Fruit fly (Drosophila melanogaster) whole organism, embryonic: ENCODE measurements around the gene CG7943.

Experiments
- BEAF-32 ChIP-seq: fragments of 200-800 bp; sonication (Bioruptor generic); optimal IDR thresholded peaks from 3 replicates; lab custom pipeline; 2017; ENCODE audit warnings: missing biosample characterization, missing genetic modification characterization, mild to moderate bottlenecking, moderate library complexity, missing genetic modification reagents
- CG10147 ChIP-seq: fragments of 200-800 bp; sonication (Bioruptor generic); optimal IDR thresholded peaks from 2 replicates; lab custom pipeline; 2019; ENCODE audit warnings: missing biosample characterization, mild to moderate bottlenecking, missing genetic modification characterization, moderate library complexity
- CG10462 ChIP-seq: fragments of 200-800 bp; sonication (Bioruptor generic); optimal IDR thresholded peaks from 2 replicates; lab custom pipeline; 2016; ENCODE audit warnings: missing biosample characterization, missing genetic modification characterization
- CG10565 ChIP-seq: fragments of 200-800 bp; sonication (Bioruptor generic); optimal IDR thresholded peaks from 3 replicates; lab custom pipeline; 2016; ENCODE audit warnings: missing biosample characterization, mild to moderate bottlenecking, missing genetic modification characterization
- CG11085 ChIP-seq: fragments of 200-800 bp; sonication (Bioruptor generic); IDR thresholded peaks from 2 replicates; pipeline ENCODE4 v1.3.6; 2022; ENCODE audit warnings: missing biosample characterization, missing genetic modification characterization
- CG12942 ChIP-seq: fragments of 200-800 bp; sonication (Bioruptor generic); optimal IDR thresholded peaks from 3 replicates; lab custom pipeline; 2016; ENCODE audit warnings: missing biosample characterization, missing genetic modification characterization
- CG13624 ChIP-seq: fragments of 200-800 bp; sonication (Bioruptor generic); optimal IDR thresholded peaks from 2 replicates; lab custom pipeline; 2016; ENCODE audit warnings: missing biosample characterization, missing genetic modification characterization
- CG17612 ChIP-seq: fragments of 200-800 bp; sonication (Bioruptor generic); IDR thresholded peaks from 2 replicates; pipeline ENCODE4 v1.3.6; 2022; ENCODE audit warnings: missing biosample characterization, missing genetic modification characterization
- CG17912 ChIP-seq: fragments of 200-800 bp; sonication (Bioruptor generic); optimal IDR thresholded peaks from 2 replicates; lab custom pipeline; 2018; ENCODE audit warnings: missing biosample characterization, mild to moderate bottlenecking, missing genetic modification characterization
- CG18619 ChIP-seq: fragments of 200-800 bp; sonication (Bioruptor generic); optimal IDR thresholded peaks from 3 replicates; lab custom pipeline; 2017; ENCODE audit warnings: missing biosample characterization, mild to moderate bottlenecking, missing genetic modification characterization
- CG2875 ChIP-seq: fragments of 200-800 bp; sonication (Bioruptor generic); optimal IDR thresholded peaks from 2 replicates; lab custom pipeline; 2017; ENCODE audit warnings: missing biosample characterization, mild to moderate bottlenecking, missing genetic modification characterization, missing genetic modification reagents
- CG31388 ChIP-seq: fragments of 200-800 bp; sonication (Bioruptor generic); optimal IDR thresholded peaks from 2 replicates; lab custom pipeline; 2016; ENCODE audit warnings: missing biosample characterization, missing genetic modification characterization
- CG34224 ChIP-seq: fragments of 200-800 bp; sonication (Bioruptor generic); IDR thresholded peaks from 3 replicates; pipeline ENCODE4 v1.3.6; 2022; ENCODE audit warnings: missing biosample characterization, missing genetic modification characterization; ENCODE audit not compliant: partially characterized antibody
- CG6813 ChIP-seq: fragments of 200-800 bp; sonication (Bioruptor generic); optimal IDR thresholded peaks from 2 replicates; lab custom pipeline; 2017; ENCODE audit warnings: missing biosample characterization, missing genetic modification characterization, mild to moderate bottlenecking, moderate library complexity, missing genetic modification reagents
- CG6854 ChIP-seq: fragments of 200-800 bp; sonication (Bioruptor generic); optimal IDR thresholded peaks from 3 replicates; lab custom pipeline; 2017; ENCODE audit warnings: missing biosample characterization, mild to moderate bottlenecking, missing genetic modification characterization
- CG7928 ChIP-seq: fragments of 200-800 bp; sonication (Bioruptor generic); optimal IDR thresholded peaks from 2 replicates; lab custom pipeline; 2017; ENCODE audit warnings: missing biosample characterization, mild to moderate bottlenecking, missing genetic modification characterization
- CG9797 ChIP-seq: fragments of 200-800 bp; sonication (Bioruptor generic); optimal IDR thresholded peaks from 3 replicates; lab custom pipeline; 2018; ENCODE audit warnings: missing biosample characterization, mild to moderate bottlenecking, missing genetic modification characterization
- E2f1 ChIP-seq: fragments of 200-800 bp; sonication (Bioruptor generic); IDR thresholded peaks from 2 replicates; pipeline ENCODE4 v1.3.6; 2022; ENCODE audit warnings: missing biosample characterization, missing genetic modification characterization
- ERR ChIP-seq: fragments of 200-800 bp; sonication (Bioruptor generic); optimal IDR thresholded peaks from 2 replicates; lab custom pipeline; 2016; ENCODE audit warnings: missing biosample characterization, missing genetic modification characterization
- Hand ChIP-seq: fragments of 200-800 bp; sonication (Bioruptor generic); optimal IDR thresholded peaks from 2 replicates; lab custom pipeline; 2017; ENCODE audit warnings: mild to moderate bottlenecking, missing biosample characterization, missing genetic modification reagents, missing genetic modification characterization
- MESR4 ChIP-seq: fragments of 200-800 bp; sonication (Bioruptor generic); optimal IDR thresholded peaks from 2 replicates; lab custom pipeline; 2018; ENCODE audit warnings: missing biosample characterization, mild to moderate bottlenecking, missing genetic modification characterization, moderate library complexity
- Nf-YC ChIP-seq: fragments of 200-800 bp; optimal IDR thresholded peaks from 3 replicates; lab custom pipeline; 2019; ENCODE audit warnings: missing biosample characterization, mild to moderate bottlenecking, missing genetic modification characterization, moderate library complexity
- Poxn ChIP-seq: fragments of 200-800 bp; sonication (Bioruptor generic); IDR thresholded peaks from 2 replicates; pipeline ENCODE4 v1.3.6; 2022; ENCODE audit warnings: missing biosample characterization, missing genetic modification characterization
- Rx ChIP-seq: fragments of 200-800 bp; sonication (Bioruptor generic); IDR thresholded peaks from 2 replicates; pipeline ENCODE4 v1.3.6; 2022; ENCODE audit warnings: missing biosample characterization, missing genetic modification characterization
- ab ChIP-seq: fragments of 200-800 bp; sonication (Bioruptor generic); optimal IDR thresholded peaks from 2 replicates; lab custom pipeline; 2016; ENCODE audit warnings: missing biosample characterization, missing genetic modification characterization
- ato ChIP-seq: fragments of 200-800 bp; sonication (Bioruptor generic); IDR thresholded peaks from 2 replicates; pipeline ENCODE4 v1.3.6; 2022; ENCODE audit warnings: missing biosample characterization, missing genetic modification characterization; ENCODE audit not compliant: partially characterized antibody
- bab2 ChIP-seq: fragments of 200-800 bp; sonication (Bioruptor generic); optimal IDR thresholded peaks from 2 replicates; lab custom pipeline; 2016; ENCODE audit warnings: missing biosample characterization, missing genetic modification characterization
- bcd ChIP-seq: fragments of 200-800 bp; sonication (Bioruptor generic); optimal IDR thresholded peaks from 2 replicates; lab custom pipeline; 2017; ENCODE audit warnings: missing biosample characterization, mild to moderate bottlenecking, missing genetic modification characterization
- br ChIP-seq: fragments of >200 bp; optimal IDR thresholded peaks from 2 replicates; lab custom pipeline; 2017
- crol ChIP-seq: fragments of 200-800 bp; sonication (Bioruptor generic); IDR thresholded peaks from 2 replicates; pipeline ENCODE4 v1.3.6; 2022; ENCODE audit warnings: missing biosample characterization, missing genetic modification characterization
- da ChIP-seq: fragments of 200-800 bp; sonication (Bioruptor generic); optimal IDR thresholded peaks from 2 replicates; lab custom pipeline; 2016; ENCODE audit warnings: missing biosample characterization, missing genetic modification characterization
- emc ChIP-seq: fragments of 200-800 bp; sonication (Bioruptor generic); optimal IDR thresholded peaks from 2 replicates; lab custom pipeline; 2016; ENCODE audit warnings: missing biosample characterization, missing genetic modification characterization
- fd64A ChIP-seq: fragments of 200-800 bp; sonication (Bioruptor generic); optimal IDR thresholded peaks from 3 replicates; lab custom pipeline; 2018; ENCODE audit warnings: missing biosample characterization, mild to moderate bottlenecking, missing genetic modification characterization
- fd96Cb ChIP-seq: fragments of 200-800 bp; sonication (Bioruptor generic); optimal IDR thresholded peaks from 2 replicates; lab custom pipeline; 2018; ENCODE audit warnings: missing biosample characterization, mild to moderate bottlenecking, missing genetic modification characterization, moderate library complexity
- fu2 ChIP-seq: fragments of 200-800 bp; sonication (Bioruptor generic); optimal IDR thresholded peaks from 2 replicates; lab custom pipeline; 2016; ENCODE audit warnings: missing biosample characterization, missing genetic modification characterization
- hkb ChIP-seq, 2 experiments: fragments of 200-800 bp in 1 of 2; fragments of >200 bp in 1 of 2; sonication (Bioruptor generic) in 1 of 2; IDR thresholded peaks in 1 of 2; optimal IDR thresholded peaks in 1 of 2; 2 replicates each; pipeline versions ENCODE4 v1.3.6 to Lab custom; 2017 to 2022; ENCODE audit warnings: missing biosample characterization in 1 of 2, missing genetic modification characterization in 1 of 2
- ind ChIP-seq: fragments of 200-800 bp; sonication (Bioruptor generic); optimal IDR thresholded peaks from 3 replicates; lab custom pipeline; 2016; ENCODE audit warnings: missing biosample characterization, missing genetic modification characterization
- lbe ChIP-seq: fragments of 200-800 bp; sonication (Bioruptor generic); optimal IDR thresholded peaks from 2 replicates; lab custom pipeline; 2016; ENCODE audit warnings: missing biosample characterization, mild to moderate bottlenecking, missing genetic modification characterization
- nerfin-2 ChIP-seq: fragments of 200-800 bp; sonication (Bioruptor generic); IDR thresholded peaks from 2 replicates; pipeline ENCODE4 v1.3.6; 2022; ENCODE audit warnings: missing biosample characterization, missing genetic modification characterization; ENCODE audit not compliant: partially characterized antibody
- pnt ChIP-seq: fragments of 200-800 bp; sonication (Bioruptor generic); optimal IDR thresholded peaks from 3 replicates; lab custom pipeline; 2016; ENCODE audit warnings: missing biosample characterization, missing genetic modification characterization
- ranshi ChIP-seq: fragments of 200-800 bp; sonication (Bioruptor generic); IDR thresholded peaks from 2 replicates; pipeline ENCODE4 v1.3.6; 2022; ENCODE audit warnings: missing biosample characterization, missing genetic modification characterization
- sd ChIP-seq: fragments of 200-800 bp; sonication (Bioruptor generic); optimal IDR thresholded peaks from 3 replicates; lab custom pipeline; 2018; ENCODE audit warnings: missing biosample characterization, mild to moderate bottlenecking, missing genetic modification characterization, moderate library complexity
- sim ChIP-seq: fragments of 200-800 bp; sonication (Bioruptor generic); IDR thresholded peaks from 2 replicates; pipeline ENCODE4 v1.3.6; 2022; ENCODE audit warnings: missing biosample characterization, missing genetic modification characterization
- slou ChIP-seq: fragments of 200-800 bp; sonication (Bioruptor generic); optimal IDR thresholded peaks from 3 replicates; lab custom pipeline; 2016; ENCODE audit warnings: missing biosample characterization, missing genetic modification characterization
- stc ChIP-seq: fragments of 200-800 bp; sonication (Bioruptor generic); IDR thresholded peaks from 2 replicates; pipeline ENCODE4 v1.3.6; 2022; ENCODE audit warnings: missing biosample characterization, missing genetic modification characterization
- tgo ChIP-seq: fragments of 200-800 bp; sonication (Bioruptor generic); IDR thresholded peaks from 3 replicates; pipeline ENCODE4 v1.3.6; 2022; ENCODE audit warnings: missing biosample characterization, missing genetic modification characterization
- tio ChIP-seq: fragments of 200-800 bp; sonication (Bioruptor generic); optimal IDR thresholded peaks from 2 replicates; lab custom pipeline; 2017; ENCODE audit warnings: missing biosample characterization, missing genetic modification characterization, inconsistent platforms
- wek ChIP-seq: fragments of 200-800 bp; sonication (Bioruptor generic); optimal IDR thresholded peaks from 3 replicates; lab custom pipeline; 2018; ENCODE audit warnings: missing biosample characterization, mild to moderate bottlenecking, missing genetic modification characterization, moderate library complexity
- yki ChIP-seq: fragments of >200 bp; optimal IDR thresholded peaks from 3 replicates; lab custom pipeline; 2018

The CG7943 gene

DNA sequence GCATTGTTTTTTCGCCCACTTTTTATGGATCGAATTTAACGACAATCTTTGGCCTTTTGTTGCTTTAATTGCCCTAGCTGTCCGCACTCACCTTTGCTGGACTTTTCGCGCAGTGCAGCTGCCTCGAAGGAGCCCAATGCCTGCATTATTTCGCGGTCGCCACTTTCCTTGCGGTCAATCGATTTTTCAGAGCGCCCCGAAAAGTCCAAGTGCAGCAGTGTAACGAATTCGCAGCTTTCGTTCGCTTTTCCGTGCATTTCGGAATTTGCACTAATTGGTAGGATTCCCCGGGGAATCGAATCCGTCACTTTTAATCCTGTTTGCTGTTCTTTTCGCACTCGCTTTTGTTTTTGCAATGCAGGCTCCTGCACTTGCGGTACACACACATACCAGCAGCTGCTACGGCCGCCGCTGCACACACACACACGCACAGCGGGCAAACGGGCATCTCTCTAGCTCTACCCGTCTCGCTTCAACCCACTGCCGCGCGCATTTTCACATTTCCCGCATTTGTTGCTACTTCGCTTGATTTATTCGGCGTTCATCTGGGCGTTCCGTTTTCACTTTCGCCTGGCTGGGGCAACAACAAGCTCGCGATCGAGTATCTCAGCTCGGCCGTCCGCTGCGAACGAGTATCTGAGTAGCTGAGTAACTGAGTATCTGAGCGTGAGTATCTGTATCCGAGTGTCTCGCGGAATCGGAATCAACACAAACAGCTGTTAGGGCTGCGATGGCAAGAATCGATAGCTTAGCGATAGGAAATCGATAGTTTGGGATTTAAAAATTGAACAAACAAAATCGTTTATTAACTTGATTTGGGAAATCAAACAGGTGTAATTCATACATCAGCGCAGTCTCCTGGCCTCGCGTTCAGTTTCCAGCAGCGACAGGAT is 24.5 kb upstream of the CG7943 start, which contains the start of gene Mgat2 (continued):
- TF ChIP-seq lbe (peak; percentile 34), pnt (no peak), nerfin-2 (GFP tag; lab: Robert Waterston, UW) (peak; percentile 72), CG7928 (no peak), tgo (no peak), CG18619 (GFP tag; lab: Kevin White, UChicago) (no peak), yki (lab: Kevin White, UChicago) (no peak), CG31388 (GFP tag; lab: Kevin White, UChicago) (no peak), E2f1 (GFP tag; lab: Robert Waterston, UW) (peak; percentile 49; the same call in 1 of the 2 replicates), Rx (GFP tag; lab: Robert Waterston, UW) (0 out of 2 replicates have a peak, but pooled peaks have one; percentile 20), CG10147 (GFP tag; lab: Kevin White, UChicago) (peak; percentile 44), ranshi (GFP tag; lab: Robert Waterston, UW) (no peak; the same call in 1 of the 2 replicates), CG12942 (GFP tag; lab: Kevin White, UChicago) (no peak), wek (GFP tag; lab: Kevin White, UChicago) (peak; percentile 70), CG17912 (GFP tag; lab: Kevin White, UChicago) (no peak), emc (GFP tag; lab: Kevin White, UChicago) (no peak), fd96Cb (no peak), ab (GFP tag; lab: Kevin White, UChicago) (no peak), fu2 (GFP tag; lab: Kevin White, UChicago) (no peak), CG11085 (no peak), crol (GFP tag; lab: Robert Waterston, UW) (no peak), bcd (GFP tag; lab: Kevin White, UChicago) (no peak), CG10462 (GFP tag; lab: Kevin White, UChicago) (no peak), Hand (GFP tag; lab: Kevin White, UChicago) (peak; percentile 31), bab2 (GFP tag; lab: Kevin White, UChicago) (no peak), CG34224 (GFP tag; lab: Robert Waterston, UW) (peak; percentile 97), ind (no peak), BEAF-32 (peak; percentile 90), br (lab: Kevin White, UChicago) (no peak), CG2875 (peak; percentile 14), sd (tag; lab: Kevin White, UChicago) (peak; percentile 82), CG9797 (GFP tag; lab: Kevin White, UChicago) (no peak), CG6813 (GFP tag; lab: Kevin White, UChicago) (peak; percentile 55), sim (GFP tag; lab: Robert Waterston, UW) (no peak), MESR4 (GFP tag; lab: Kevin White, UChicago) (peak; percentile 81), slou (GFP tag; lab: Kevin White, UChicago) (no peak), CG10565 (GFP tag; lab: Kevin White, UChicago) (no peak), ato (GFP tag; lab: Robert Waterston, UW) (peak; percentile 64; the same call in 1 of the 2 replicates), stc (GFP tag; lab: Robert Waterston, UW) (no peak), CG17612 (GFP tag; lab: Robert Waterston, UW) (no peak), fd64A (GFP tag; lab: Kevin White, UChicago) (peak; percentile 67), da (GFP tag; lab: Kevin White, UChicago) (peak; percentile 23), hkb (optimal IDR thresholded peaks at IDR 0.05; lab: Kevin White, UChicago) (no peak), hkb (GFP tag; IDR thresholded peaks at IDR 0.05; lab: Robert Waterston, UW) (peak; percentile 60; the same call in 1 of the 2 replicates), CG13624 (GFP tag; lab: Kevin White, UChicago) (peak; percentile 11), Nf-YC (tag; lab: Kevin White, UChicago) (peak; percentile 55), CG6854 (peak; percentile 66), Poxn (no peak), tio (GFP tag; lab: Kevin White, UChicago) (no peak), ERR (GFP tag; lab: Kevin White, UChicago) (no peak)
